Worm (Caenorhabditis elegans): ENCODE results near the gene ZK688.9.

ZK688.9 gene

ce11 chrIII:7855468-7855867, 27.3 kb downstream of the ZK688.9 start (continued):
- TF ChIP-seq nhr-120 (GFP tag; IDR thresholded peaks at IDR 0.05) = no peak
- no peak for TF ChIP-seq B0019.2 (GFP tag; conservative IDR thresholded peaks at IDR 0.05)
- peak; percentile 79 for TF ChIP-seq snpc-3.4 (tag; optimal IDR thresholded peaks at IDR 0.05)
- TF ChIP-seq nhr-179 (tag; optimal IDR thresholded peaks at IDR 0.05) = no peak
- no peak for TF ChIP-seq T26A5.8 (tag; optimal IDR thresholded peaks at IDR 0.05)
- peak; percentile 77 for TF ChIP-seq lin-26 (GFP tag; IDR thresholded peaks at IDR 0.05)
- TF ChIP-seq ztf-28 (GFP tag; IDR thresholded peaks at IDR 0.05) = no peak
- TF ChIP-seq ztf-18 (tag; optimal IDR thresholded peaks at IDR 0.05) = peak; percentile 45
- TF ChIP-seq lin-54 (GFP tag; optimal IDR thresholded peaks at IDR 0.05) = peak; percentile 68
- peak; percentile 11 for TF ChIP-seq athp-1 (tag; optimal IDR thresholded peaks at IDR 0.05)
- TF ChIP-seq cebp-1 (GFP tag; IDR thresholded peaks at IDR 0.05) = no peak
- peak; percentile 19 for TF ChIP-seq cebp-1 (tag; optimal IDR thresholded peaks at IDR 0.05)
- TF ChIP-seq nhr-27 (tag; optimal IDR thresholded peaks at IDR 0.05) = no peak
- TF ChIP-seq rcor-1 (GFP tag; IDR thresholded peaks at IDR 0.05) = peak; percentile 61
- peak; percentile 79; the same call in 1 of the 2 replicates for TF ChIP-seq attf-6 (GFP tag; IDR thresholded peaks at IDR 0.05)
- no peak for TF ChIP-seq mes-4 (tag; optimal IDR thresholded peaks at IDR 0.05)
- no peak for TF ChIP-seq atf-7 (tag; optimal IDR thresholded peaks at IDR 0.05)
- no peak for TF ChIP-seq tbp1 (GFP tag; optimal IDR thresholded peaks at IDR 0.05)
- no peak for TF ChIP-seq lsy-27 (tag; optimal IDR thresholded peaks at IDR 0.05; ENCODE audit: borderline replicate concordance, insufficient read depth)
- no peak for TF ChIP-seq gei-17 (GFP tag; optimal IDR thresholded peaks at IDR 0.05)
- TF ChIP-seq lin-40 (tag; optimal IDR thresholded peaks at IDR 0.05) = no peak
- peak; percentile 64 for TF ChIP-seq tlf-1 (GFP tag; optimal IDR thresholded peaks at IDR 0.05)
- peak; percentile 53; the same call in 1 of the 2 replicates for TF ChIP-seq Y53G8AR.9 (GFP tag; conservative IDR thresholded peaks at IDR 0.05)
- no peak for TF ChIP-seq ceh-58 (GFP tag; IDR thresholded peaks at IDR 0.05)
- no peak for TF ChIP-seq akir-1 (GFP tag; optimal IDR thresholded peaks at IDR 0.05)
- TF ChIP-seq C06A6.2 (GFP tag; conservative IDR thresholded peaks at IDR 0.05) = no peak
- peak in 1 of 3 experiments; percentile 22 for TF ChIP-seq lin-35 (GFP tag; optimal IDR thresholded peaks at IDR 0.05)
- peak; percentile 82 for TF ChIP-seq B0336.3 (GFP tag; IDR thresholded peaks at IDR 0.05)
- TF ChIP-seq hlh-26 (GFP tag; conservative IDR thresholded peaks at IDR 0.05) = no peak
- TF ChIP-seq zfh-2 (GFP tag; conservative IDR thresholded peaks at IDR 0.05) = no peak
- no peak for TF ChIP-seq egl-44 (GFP tag; IDR thresholded peaks at IDR 0.05)
- peak; percentile 14 for TF ChIP-seq efl-1 (GFP tag; optimal IDR thresholded peaks at IDR 0.05)
- no peak for TF ChIP-seq dpl-1 (GFP tag; optimal IDR thresholded peaks at IDR 0.05)
- TF ChIP-seq lsl-1 (GFP tag; optimal IDR thresholded peaks at IDR 0.05) = peak; percentile 49
- TF ChIP-seq unc-62 (GFP tag; optimal IDR thresholded peaks at IDR 0.05) = no peak
- TF ChIP-seq madf-3 (GFP tag; IDR thresholded peaks at IDR 0.05) = peak; percentile 74
- peak; percentile 76 for TF ChIP-seq hrde-1 (tag; optimal IDR thresholded peaks at IDR 0.05; ENCODE audit: borderline replicate concordance)
- peak; percentile 53 for TF ChIP-seq him-1 (tag; optimal IDR thresholded peaks at IDR 0.05)
- TF ChIP-seq snpc-1.3 (tag; optimal IDR thresholded peaks at IDR 0.05; ENCODE audit: insufficient read depth) = peak; percentile 11
- no peak for TF ChIP-seq mel-28 (tag; optimal IDR thresholded peaks at IDR 0.05; ENCODE audit: borderline replicate concordance)
- TF ChIP-seq aptf-3 (GFP tag; IDR thresholded peaks at IDR 0.05) = no peak
- TF ChIP-seq mcd-1 (GFP tag; IDR thresholded peaks at IDR 0.05) = no peak
- TF ChIP-seq ama-1 (optimal IDR thresholded peaks at IDR 0.05) = no peak
- TF ChIP-seq ama-1 (GFP tag; optimal IDR thresholded peaks at IDR 0.05) = peak in 1 of 2 experiments; percentile 88
- TF ChIP-seq nfya-2 (GFP tag; IDR thresholded peaks at IDR 0.05) = no peak
- peak; percentile 48; the same call in 1 of the 2 replicates for TF ChIP-seq F39B2.1 (GFP tag; IDR thresholded peaks at IDR 0.05)
- TF ChIP-seq ekl-4 (GFP tag; IDR thresholded peaks at IDR 0.05) = peak; percentile 78

Measured in whole organism, young adult.